Worm (Caenorhabditis elegans): ENCODE data around the gene best-5.

DNA sequence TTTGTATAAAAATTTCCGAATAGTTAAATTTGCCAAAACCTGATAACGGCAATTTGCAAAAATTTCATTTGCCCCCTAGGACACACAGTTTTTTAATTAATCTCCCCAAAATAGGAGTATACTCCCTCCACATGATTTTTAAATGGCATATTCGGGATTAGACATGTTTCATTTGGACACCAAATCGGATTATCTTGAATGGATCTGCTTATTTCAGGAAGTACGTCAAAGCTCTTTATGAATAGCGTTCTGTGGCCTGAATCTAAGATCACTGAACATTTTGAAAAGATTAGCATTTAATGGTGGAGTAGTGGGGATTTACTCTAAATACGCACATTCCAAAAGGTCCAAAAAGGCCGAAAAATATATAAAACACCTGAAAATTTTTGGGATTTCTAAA, 31.5 kb downstream of the best-5 start:
- TF ChIP-seq unc-130 (tag; optimal IDR thresholded peaks at IDR 0.05) (no peak), alr-1 (tag; optimal IDR thresholded peaks at IDR 0.05; ENCODE audit: borderline replicate concordance) (no peak), unc-62 (GFP tag; optimal IDR thresholded peaks at IDR 0.05) (no peak), lin-15B (tag; optimal IDR thresholded peaks at IDR 0.05) (no peak), sptf-1 (tag; optimal IDR thresholded peaks at IDR 0.05) (no peak), nhr-77 (tag; optimal IDR thresholded peaks at IDR 0.05) (no peak), ama-1 (optimal IDR thresholded peaks at IDR 0.05) (no peak), skn-1 (tag; optimal IDR thresholded peaks at IDR 0.05) (no peak), lin-35 (GFP tag; optimal IDR thresholded peaks at IDR 0.05) (no peak), nhr-76 (tag; optimal IDR thresholded peaks at IDR 0.05) (no peak), irx-1 (tag; optimal IDR thresholded peaks at IDR 0.05) (no peak), snu-23 (GFP tag; optimal IDR thresholded peaks at IDR 0.05) (no peak), mdl-1 (tag; optimal IDR thresholded peaks at IDR 0.05) (no peak), snpc-4 (tag; optimal IDR thresholded peaks at IDR 0.05) (no peak)

All from whole organism, L1 larva.